Worm (Caenorhabditis elegans) whole organism, L4/young adult: ENCODE data around the gene Y39B6A.34.

Experiments
- W03F9.2 ChIP-seq: fragments of 150-350 bp; optimal IDR thresholded peaks from 2 replicates; lab custom pipeline; 2014; ENCODE audit warnings: missing biosample characterization, missing genetic modification characterization
- dao-5 ChIP-seq: sonication (generic microtip); optimal IDR thresholded peaks from 2 replicates; lab custom pipeline; 2016; ENCODE audit warnings: missing genotype, missing genetic modification characterization, moderate library complexity, missing compliant biosample characterization
- him-1 ChIP-seq: sonication (generic microtip); optimal IDR thresholded peaks from 2 replicates; lab custom pipeline; 2016; ENCODE audit warnings: missing genotype, missing genetic modification reagents, missing genetic modification characterization, missing compliant biosample characterization

The Y39B6A.34 gene

ce11 chrV:19036061-19036460 is 35.2 kb downstream of the Y39B6A.34 start:
- no peak for TF ChIP-seq dao-5 (tag; lab: Kevin White, UChicago)
- no peak for TF ChIP-seq him-1 (tag; lab: Kevin White, UChicago)
- TF ChIP-seq W03F9.2 (tag; lab: Kevin White, UChicago) = no peak

ce11 chrV:19037222-19037621 is 36.4 kb downstream of the Y39B6A.34 start, which contains the start of gene asp-17:
TSS of gene asp-17 (minus strand) at chrV:19037322.
- TF ChIP-seq dao-5 (tag; lab: Kevin White, UChicago) (no peak), him-1 (tag; lab: Kevin White, UChicago) (no peak), W03F9.2 (tag; lab: Kevin White, UChicago) (no peak)

ce11 chrV:19042256-19042655 is 41.4 kb downstream of the Y39B6A.34 start, which contains the start of gene asp-16:
TSS of gene asp-16 (minus strand) at chrV:19042605.
- TF ChIP-seq dao-5 (tag; lab: Kevin White, UChicago) (no peak), him-1 (tag; lab: Kevin White, UChicago) (no peak), W03F9.2 (tag; lab: Kevin White, UChicago) (no peak)

ce11 chrV:19044753-19045152 is 43.9 kb downstream of the Y39B6A.34 start, which contains the start of gene asp-15:
TSS of gene asp-15 (minus strand) at chrV:19044853.
- TF ChIP-seq dao-5 (tag; lab: Kevin White, UChicago) = no peak
- no peak for TF ChIP-seq him-1 (tag; lab: Kevin White, UChicago)
- no peak for TF ChIP-seq W03F9.2 (tag; lab: Kevin White, UChicago)

ce11 chrV:19047442-19047841 is 46.6 kb downstream of the Y39B6A.34 start:
- TF ChIP-seq him-1 (tag; lab: Kevin White, UChicago) = no peak
- TF ChIP-seq dao-5 (tag; lab: Kevin White, UChicago) = no peak
- TF ChIP-seq W03F9.2 (tag; lab: Kevin White, UChicago) = no peak

- TF ChIP-seq dao-5 (tag; lab: Kevin White, UChicago) = no peak
- no peak for TF ChIP-seq him-1 (tag; lab: Kevin White, UChicago)
- no peak for TF ChIP-seq W03F9.2 (tag; lab: Kevin White, UChicago)
Measured at ce11 chrV:19049140-19050092, 48.6 kb downstream of the Y39B6A.34 start.

- TF ChIP-seq W03F9.2 (tag; lab: Kevin White, UChicago) = no peak
- no peak for TF ChIP-seq him-1 (tag; lab: Kevin White, UChicago)
- TF ChIP-seq dao-5 (tag; lab: Kevin White, UChicago) = no peak
Measured at ce11 chrV:19050438-19050837, 49.6 kb downstream of the Y39B6A.34 start, which contains the start of gene asp-1. TSS of gene asp-1 (minus strand) at chrV:19050752.

ce11 chrV:19050888-19051287 is 50.1 kb downstream of the Y39B6A.34 start:
- TF ChIP-seq W03F9.2 (tag; lab: Kevin White, UChicago) = no peak
- TF ChIP-seq dao-5 (tag; lab: Kevin White, UChicago) = no peak
- no peak for TF ChIP-seq him-1 (tag; lab: Kevin White, UChicago)

- no peak for TF ChIP-seq dao-5 (tag; lab: Kevin White, UChicago)
Measured at ce11 chrV:19051425-19051824, 50.6 kb downstream of the Y39B6A.34 start.
